Fruit fly (Drosophila melanogaster) whole organism, embryonic: ENCODE measurements around the gene Irbp.

Experiments used
- Antp ChIP-seq: fragments of 200-800 bp; sonication (Bioruptor generic); optimal IDR thresholded peaks from 3 replicates; lab custom pipeline; 2016; ENCODE audit warnings: missing biosample characterization, missing genetic modification characterization
- CG10321 ChIP-seq: fragments of 200-800 bp; sonication (Bioruptor generic); IDR thresholded peaks from 2 replicates; pipeline ENCODE4 v1.3.6; 2022; ENCODE audit warnings: missing biosample characterization, missing genetic modification characterization
- CG10654 ChIP-seq: fragments of 200-800 bp; sonication (Bioruptor generic); optimal IDR thresholded peaks from 2 replicates; lab custom pipeline; 2016; ENCODE audit warnings: missing biosample characterization, missing genetic modification characterization
- CG11504 ChIP-seq: fragments of 200-800 bp; sonication (Bioruptor generic); optimal IDR thresholded peaks from 3 replicates; lab custom pipeline; 2019; ENCODE audit warnings: missing biosample characterization, mild to moderate bottlenecking, missing genetic modification characterization, moderate library complexity
- CG12744 ChIP-seq: fragments of 200-800 bp; sonication (Bioruptor generic); optimal IDR thresholded peaks from 2 replicates; lab custom pipeline; 2016; ENCODE audit warnings: missing biosample characterization, missing genetic modification characterization
- CG13424 ChIP-seq: fragments of 200-800 bp; sonication (Bioruptor generic); optimal IDR thresholded peaks from 2 replicates; lab custom pipeline; 2019; ENCODE audit warnings: missing biosample characterization, mild to moderate bottlenecking, missing genetic modification characterization, moderate library complexity
- CG14050 ChIP-seq: fragments of 200-800 bp; sonication (Bioruptor generic); IDR thresholded peaks from 3 replicates; pipeline ENCODE4 v1.3.6; 2022; ENCODE audit warnings: missing biosample characterization, missing genetic modification characterization
- CG14860 ChIP-seq: fragments of 200-800 bp; sonication (Bioruptor generic); IDR thresholded peaks from 3 replicates; pipeline ENCODE4 v1.3.6; 2022; ENCODE audit warnings: missing biosample characterization, missing genetic modification characterization; ENCODE audit not compliant: partially characterized antibody
- CG15601 ChIP-seq: fragments of 200-800 bp; sonication (Bioruptor generic); optimal IDR thresholded peaks from 3 replicates; lab custom pipeline; 2019; ENCODE audit warnings: missing biosample characterization, mild to moderate bottlenecking, missing genetic modification characterization, moderate library complexity
- CG1647 ChIP-seq: fragments of 200-800 bp; sonication (Bioruptor generic); optimal IDR thresholded peaks from 3 replicates; lab custom pipeline; 2016; ENCODE audit warnings: missing biosample characterization, missing genetic modification characterization
- CG16813 ChIP-seq: fragments of 200-800 bp; sonication (Bioruptor generic); IDR thresholded peaks from 3 replicates; pipeline ENCODE4 v1.3.6; 2022; ENCODE audit warnings: missing biosample characterization, missing genetic modification characterization; ENCODE audit not compliant: partially characterized antibody
- CG18764 ChIP-seq: fragments of 200-800 bp; sonication (Bioruptor generic); optimal IDR thresholded peaks from 3 replicates; lab custom pipeline; 2016; ENCODE audit warnings: missing biosample characterization, missing genetic modification characterization
- CG30403 ChIP-seq: fragments of 200-800 bp; sonication (Bioruptor generic); optimal IDR thresholded peaks from 3 replicates; lab custom pipeline; 2016; ENCODE audit warnings: missing biosample characterization, missing genetic modification characterization
- CG32767 ChIP-seq: fragments of 200-800 bp; sonication (Bioruptor generic); IDR thresholded peaks from 2 replicates; pipeline ENCODE4 v1.3.6; 2022; ENCODE audit warnings: missing biosample characterization, missing genetic modification characterization
- CG3407 ChIP-seq: fragments of 200-800 bp; sonication (Bioruptor generic); optimal IDR thresholded peaks from 2 replicates; lab custom pipeline; 2018; ENCODE audit warnings: missing biosample characterization, mild to moderate bottlenecking, missing genetic modification characterization
- CG43689 ChIP-seq: fragments of 200-800 bp; sonication (Bioruptor generic); IDR thresholded peaks from 2 replicates; pipeline ENCODE4 v1.3.6; 2022; ENCODE audit warnings: missing biosample characterization, missing genetic modification characterization
- CG5953 ChIP-seq: fragments of 200-800 bp; sonication (Bioruptor generic); IDR thresholded peaks from 2 replicates; pipeline ENCODE4 v1.3.6; 2022; ENCODE audit warnings: missing biosample characterization, missing genetic modification characterization
- CG6272 ChIP-seq: fragments of 200-800 bp; sonication (Bioruptor generic); IDR thresholded peaks from 2 replicates; pipeline ENCODE4 v1.3.6; 2022; ENCODE audit warnings: missing biosample characterization, missing genetic modification characterization
- CG6791 ChIP-seq: fragments of 200-800 bp; sonication (Bioruptor generic); IDR thresholded peaks from 3 replicates; pipeline ENCODE4 v1.3.6; 2022; ENCODE audit warnings: missing biosample characterization, missing genetic modification characterization; ENCODE audit not compliant: partially characterized antibody
- CG6813 ChIP-seq: fragments of 200-800 bp; sonication (Bioruptor generic); optimal IDR thresholded peaks from 2 replicates; lab custom pipeline; 2017; ENCODE audit warnings: missing biosample characterization, missing genetic modification characterization, mild to moderate bottlenecking, moderate library complexity, missing genetic modification reagents
- CG8765 ChIP-seq: fragments of 200-800 bp; sonication (Bioruptor generic); IDR thresholded peaks from 2 replicates; pipeline ENCODE4 v1.3.6; 2022; ENCODE audit warnings: missing biosample characterization, missing genetic modification characterization
- CG9609 ChIP-seq: fragments of 200-800 bp; sonication (Bioruptor generic); optimal IDR thresholded peaks from 3 replicates; lab custom pipeline; 2016; ENCODE audit warnings: missing biosample characterization, missing genetic modification characterization
- CG9876 ChIP-seq: fragments of 200-800 bp; sonication (Bioruptor generic); optimal IDR thresholded peaks from 2 replicates; lab custom pipeline; 2016; ENCODE audit warnings: missing biosample characterization, missing genetic modification characterization
- Dbx ChIP-seq: fragments of 200-800 bp; sonication (Bioruptor generic); IDR thresholded peaks from 3 replicates; pipeline ENCODE4 v1.3.6; 2022; ENCODE audit warnings: missing biosample characterization, missing genetic modification characterization
- Dip3 ChIP-seq: fragments of 200-800 bp; sonication (Bioruptor generic); optimal IDR thresholded peaks from 3 replicates; lab custom pipeline; 2016; ENCODE audit warnings: missing biosample characterization, missing genetic modification characterization
- Doc3 ChIP-seq: fragments of 200-800 bp; sonication (Bioruptor generic); IDR thresholded peaks from 3 replicates; pipeline ENCODE4 v1.3.6; 2022; ENCODE audit warnings: missing biosample characterization, missing genetic modification characterization; ENCODE audit not compliant: partially characterized antibody
- Drgx ChIP-seq: fragments of 200-800 bp; sonication (Bioruptor generic); IDR thresholded peaks from 2 replicates; pipeline ENCODE4 v1.3.6; 2022; ENCODE audit warnings: missing biosample characterization, missing genetic modification characterization
- MESR4 ChIP-seq: fragments of 200-800 bp; sonication (Bioruptor generic); optimal IDR thresholded peaks from 2 replicates; lab custom pipeline; 2018; ENCODE audit warnings: missing biosample characterization, mild to moderate bottlenecking, missing genetic modification characterization, moderate library complexity
- Myb ChIP-seq: fragments of 200-800 bp; sonication (Bioruptor generic); optimal IDR thresholded peaks from 2 replicates; lab custom pipeline; 2016; ENCODE audit warnings: missing biosample characterization, missing genetic modification characterization
- Neu2 ChIP-seq: fragments of 200-800 bp; sonication (Bioruptor generic); optimal IDR thresholded peaks from 3 replicates; lab custom pipeline; 2016; ENCODE audit warnings: missing biosample characterization, missing genetic modification characterization, borderline replicate concordance
- Nf-YA ChIP-seq: fragments of 200-800 bp; sonication (Bioruptor generic); IDR thresholded peaks from 2 replicates; pipeline ENCODE4 v1.3.6; 2022; ENCODE audit warnings: missing biosample characterization, missing genetic modification characterization
- Optix ChIP-seq: fragments of 200-800 bp; sonication (Bioruptor generic); IDR thresholded peaks from 3 replicates; pipeline ENCODE4 v1.3.6; 2022; ENCODE audit warnings: missing biosample characterization, missing genetic modification characterization
- Sox102F ChIP-seq: fragments of 200-800 bp; sonication (Bioruptor generic); optimal IDR thresholded peaks from 2 replicates; lab custom pipeline; 2018; ENCODE audit warnings: missing biosample characterization, mild to moderate bottlenecking, missing genetic modification characterization, moderate library complexity
- Vsx1 ChIP-seq: fragments of 200-800 bp; sonication (Bioruptor generic); optimal IDR thresholded peaks from 2 replicates; lab custom pipeline; 2017; ENCODE audit warnings: missing biosample characterization, mild to moderate bottlenecking, missing genetic modification characterization, missing genetic modification reagents
- Xrp1 ChIP-seq: fragments of 200-800 bp; sonication (Bioruptor generic); IDR thresholded peaks from 2 replicates; pipeline ENCODE4 v1.3.6; 2022; ENCODE audit warnings: missing biosample characterization, missing genetic modification characterization
- ara ChIP-seq: fragments of 200-800 bp; sonication (Bioruptor generic); IDR thresholded peaks from 2 replicates; pipeline ENCODE4 v1.3.6; 2022; ENCODE audit warnings: missing biosample characterization, missing genetic modification characterization
- bbx ChIP-seq: fragments of 200-800 bp; sonication (Bioruptor generic); IDR thresholded peaks from 2 replicates; pipeline ENCODE4 v1.3.6; 2022; ENCODE audit warnings: missing biosample characterization, missing genetic modification characterization; ENCODE audit not compliant: partially characterized antibody
- bcd ChIP-seq: fragments of 200-800 bp; sonication (Bioruptor generic); optimal IDR thresholded peaks from 2 replicates; lab custom pipeline; 2017; ENCODE audit warnings: missing biosample characterization, mild to moderate bottlenecking, missing genetic modification characterization
- br ChIP-seq: fragments of >200 bp; optimal IDR thresholded peaks from 2 replicates; lab custom pipeline; 2017
- bsh ChIP-seq, 2 experiments: fragments of 200-800 bp; sonication (Bioruptor generic); optimal IDR thresholded peaks; 2 replicates each; lab custom pipeline; 2017 to 2018; ENCODE audit warnings: mild to moderate bottlenecking in 2 of 2, missing biosample characterization in 2 of 2, missing genetic modification characterization in 2 of 2, moderate library complexity in 1 of 2
- cg ChIP-seq: fragments of 200-800 bp; sonication (Bioruptor generic); optimal IDR thresholded peaks from 3 replicates; lab custom pipeline; 2019; ENCODE audit warnings: missing biosample characterization, mild to moderate bottlenecking, missing genetic modification characterization, moderate library complexity
- chm ChIP-seq: fragments of 200-800 bp; sonication (Bioruptor generic); IDR thresholded peaks from 2 replicates; pipeline ENCODE4 v1.3.6; 2022; ENCODE audit warnings: missing biosample characterization, missing genetic modification characterization
- crc ChIP-seq: fragments of 200-800 bp; sonication (Bioruptor generic); optimal IDR thresholded peaks from 2 replicates; lab custom pipeline; 2016; ENCODE audit warnings: missing biosample characterization, missing genetic modification characterization
- dimm ChIP-seq: fragments of 200-800 bp; sonication (Bioruptor generic); IDR thresholded peaks from 2 replicates; pipeline ENCODE4 v1.3.6; 2022; ENCODE audit warnings: missing biosample characterization, missing genetic modification characterization
- ham ChIP-seq: fragments of 200-800 bp; sonication (Bioruptor generic); IDR thresholded peaks from 2 replicates; pipeline ENCODE4 v1.3.6; 2022; ENCODE audit warnings: missing biosample characterization, missing genetic modification characterization
- pfk ChIP-seq: fragments of 200-800 bp; sonication (Bioruptor generic); optimal IDR thresholded peaks from 2 replicates; lab custom pipeline; 2018; ENCODE audit warnings: missing biosample characterization, mild to moderate bottlenecking, missing genetic modification characterization, moderate library complexity
- pzg ChIP-seq: fragments of 200-800 bp; sonication (Bioruptor generic); optimal IDR thresholded peaks from 3 replicates; lab custom pipeline; 2018; ENCODE audit warnings: missing biosample characterization, mild to moderate bottlenecking, missing genetic modification characterization, moderate library complexity
- sima ChIP-seq: fragments of 200-800 bp; sonication (Bioruptor generic); optimal IDR thresholded peaks from 2 replicates; lab custom pipeline; 2016; ENCODE audit warnings: missing biosample characterization, missing genetic modification characterization
- stc ChIP-seq: fragments of 200-800 bp; sonication (Bioruptor generic); IDR thresholded peaks from 2 replicates; pipeline ENCODE4 v1.3.6; 2022; ENCODE audit warnings: missing biosample characterization, missing genetic modification characterization
- stwl ChIP-seq: fragments of 200-800 bp; sonication (Bioruptor generic); optimal IDR thresholded peaks from 3 replicates; lab custom pipeline; 2018; ENCODE audit warnings: missing biosample characterization, mild to moderate bottlenecking, missing genetic modification characterization, moderate library complexity
- yki ChIP-seq: fragments of >200 bp; optimal IDR thresholded peaks from 3 replicates; lab custom pipeline; 2018

Gene Irbp

dm6 chr3R:11409667-11410137, at the start of gene Irbp, which contains the start of gene mgr (continued):
- TF ChIP-seq CG13424 (tag; lab: Kevin White, UChicago): peak; percentile 94
- TF ChIP-seq bsh (GFP tag; optimal IDR thresholded peaks at IDR 0.05; lab: Kevin White, UChicago): peak in 1 of 2 experiments; percentile 95
- peak; percentile 90 for TF ChIP-seq CG14050 (GFP tag; lab: Robert Waterston, UW)
- TF ChIP-seq CG12744 (GFP tag; lab: Kevin White, UChicago): no peak
- TF ChIP-seq CG3407 (GFP tag; lab: Kevin White, UChicago): peak; percentile 83
- no peak; the same call in 1 of the 2 replicates for TF ChIP-seq ham (GFP tag; lab: Robert Waterston, UW)
- TF ChIP-seq CG30403 (GFP tag; lab: Kevin White, UChicago): peak; percentile 92
- TF ChIP-seq CG10321 (GFP tag; lab: Robert Waterston, UW): peak; percentile 76
- no peak for TF ChIP-seq br (lab: Kevin White, UChicago)
- TF ChIP-seq CG43689: peak; percentile 78
- peak; percentile 91 for TF ChIP-seq stc
- TF ChIP-seq Antp (GFP tag; lab: Kevin White, UChicago): no peak
- TF ChIP-seq ara (GFP tag; lab: Robert Waterston, UW): peak; percentile 95
- no peak for TF ChIP-seq cg
- TF ChIP-seq CG9609 (GFP tag; lab: Kevin White, UChicago): peak; percentile 22
- TF ChIP-seq CG11504 (tag; lab: Kevin White, UChicago): peak; percentile 91
- peak; percentile 85 for TF ChIP-seq CG18764 (GFP tag; lab: Kevin White, UChicago)
- no peak for TF ChIP-seq CG9876 (GFP tag; lab: Kevin White, UChicago)
- no peak for TF ChIP-seq Vsx1
- TF ChIP-seq crc: no peak
- no peak for TF ChIP-seq pfk (GFP tag; lab: Kevin White, UChicago)
- peak; percentile 84 for TF ChIP-seq dimm (GFP tag; lab: Robert Waterston, UW)
- TF ChIP-seq bbx (GFP tag; lab: Robert Waterston, UW): peak; percentile 78
- TF ChIP-seq pzg (GFP tag; lab: Kevin White, UChicago): peak; percentile 40
- peak; percentile 79 for TF ChIP-seq CG10654
- TF ChIP-seq Neu2 (GFP tag; lab: Kevin White, UChicago): peak; percentile 16
- TF ChIP-seq CG14860 (GFP tag; lab: Robert Waterston, UW): peak; percentile 85
- peak; percentile 95 for TF ChIP-seq CG6272
- TF ChIP-seq yki (lab: Kevin White, UChicago): no peak
- peak; percentile 97 for TF ChIP-seq Xrp1 (GFP tag; lab: Robert Waterston, UW)
- no peak for TF ChIP-seq Myb (GFP tag; lab: Kevin White, UChicago)
- TF ChIP-seq CG15601 (tag; lab: Kevin White, UChicago): peak; percentile 91
- peak; percentile 94 for TF ChIP-seq Sox102F (GFP tag; lab: Kevin White, UChicago)
- TF ChIP-seq CG8765 (GFP tag; lab: Robert Waterston, UW): peak; percentile 90
- peak; percentile 44 for TF ChIP-seq Dip3
- TF ChIP-seq Dbx: peak; percentile 96
- peak; percentile 88 for TF ChIP-seq bcd (GFP tag; lab: Kevin White, UChicago)
- peak; percentile 83 for TF ChIP-seq CG16813 (GFP tag; lab: Robert Waterston, UW)
- peak; percentile 87 for TF ChIP-seq CG32767
- peak; percentile 73 for TF ChIP-seq MESR4 (GFP tag; lab: Kevin White, UChicago)
- TF ChIP-seq Doc3 (GFP tag; lab: Robert Waterston, UW): peak; percentile 86
- peak; percentile 75 for TF ChIP-seq CG6813 (GFP tag; lab: Kevin White, UChicago)
- peak; percentile 80 for TF ChIP-seq stwl (tag; lab: Kevin White, UChicago)
- peak; percentile 91 for TF ChIP-seq Drgx (GFP tag; lab: Robert Waterston, UW)
- no peak for TF ChIP-seq sima (GFP tag; lab: Kevin White, UChicago)
- TF ChIP-seq CG5953 (GFP tag; lab: Robert Waterston, UW): peak; percentile 73
- peak; percentile 84 for TF ChIP-seq chm
- peak; percentile 85; the same call in 1 of the 2 replicates for TF ChIP-seq Nf-YA (GFP tag; lab: Robert Waterston, UW)
- TF ChIP-seq CG1647 (GFP tag; lab: Kevin White, UChicago): peak; percentile 42
- TF ChIP-seq Optix (GFP tag; lab: Robert Waterston, UW): peak; percentile 91
- TF ChIP-seq CG6791: no peak; the same call in 2 of the 3 replicates
